Worm (Caenorhabditis elegans): ENCODE measurements around the gene B0034.4.
"Not testable (repeated sequence)": the region's sequence is repeated elsewhere in the genome, so short reads cannot be mapped to it uniquely, and the experiment has no call there.

Gene B0034.4

ce11 chrII:5969303-5969702 is at the start of gene B0034.4:
Gene B0034.4 (minus strand): TSS chrII:5969531.
- TF ChIP-seq pqm-1 (tag; optimal IDR thresholded peaks at IDR 0.05), result no peak
- no peak for TF ChIP-seq npax-4 (tag; optimal IDR thresholded peaks at IDR 0.05)
- TF ChIP-seq nfya-1 (tag; optimal IDR thresholded peaks at IDR 0.05), result no peak
- no peak for TF ChIP-seq tbx-2 (tag; optimal IDR thresholded peaks at IDR 0.05)
- no peak for TF ChIP-seq zip-5 (tag; optimal IDR thresholded peaks at IDR 0.05)
- TF ChIP-seq ceh-48 (tag; optimal IDR thresholded peaks at IDR 0.05), result no peak
- no peak for TF ChIP-seq ahr-1 (tag; optimal IDR thresholded peaks at IDR 0.05)
- TF ChIP-seq hlh-15 (tag; optimal IDR thresholded peaks at IDR 0.05), result no peak
- no peak for TF ChIP-seq che-1 (tag; optimal IDR thresholded peaks at IDR 0.05)
- TF ChIP-seq unc-42 (tag; optimal IDR thresholded peaks at IDR 0.05), result no peak
- TF ChIP-seq dve-1 (tag; optimal IDR thresholded peaks at IDR 0.05), result no peak
- TF ChIP-seq pha-2 (tag; optimal IDR thresholded peaks at IDR 0.05), result no peak
- no peak for TF ChIP-seq unc-3 (GFP tag; conservative IDR thresholded peaks at IDR 0.05)
- TF ChIP-seq unc-3 (tag; optimal IDR thresholded peaks at IDR 0.05), result no peak
- TF ChIP-seq T23F11.4 (GFP tag; optimal IDR thresholded peaks at IDR 0.05), result no peak
- no peak for TF ChIP-seq C38D4.7 (GFP tag; optimal IDR thresholded peaks at IDR 0.05)
- no peak for TF ChIP-seq madf-2 (tag; optimal IDR thresholded peaks at IDR 0.05)
- TF ChIP-seq ceh-9 (tag; optimal IDR thresholded peaks at IDR 0.05), result no peak
- TF ChIP-seq sdc-2 (tag; optimal IDR thresholded peaks at IDR 0.05), result no peak

- TF ChIP-seq Y22D7AL.16 (tag; optimal IDR thresholded peaks at IDR 0.05) (no peak), ceh-45 (GFP tag; IDR thresholded peaks at IDR 0.05) (no peak), hlh-15 (tag; optimal IDR thresholded peaks at IDR 0.05) (no peak), pat-9 (tag; optimal IDR thresholded peaks at IDR 0.05) (no peak), rnt-1 (tag; optimal IDR thresholded peaks at IDR 0.05) (no peak), sox-4 (tag; optimal IDR thresholded peaks at IDR 0.05) (no peak), dve-1 (tag; optimal IDR thresholded peaks at IDR 0.05) (no peak), pag-3 (tag; optimal IDR thresholded peaks at IDR 0.05; ENCODE audit: borderline replicate concordance) (no peak), hlh-8 (tag; optimal IDR thresholded peaks at IDR 0.05) (no peak), ttx-3 (tag; optimal IDR thresholded peaks at IDR 0.05) (no peak), ceh-14 (tag; optimal IDR thresholded peaks at IDR 0.05) (no peak), nhr-232 (tag; optimal IDR thresholded peaks at IDR 0.05) (no peak), ceh-9 (tag; optimal IDR thresholded peaks at IDR 0.05) (no peak), lin-11 (tag; optimal IDR thresholded peaks at IDR 0.05) (no peak), ceh-6 (GFP tag; optimal IDR thresholded peaks at IDR 0.05) (no peak), che-1 (tag; optimal IDR thresholded peaks at IDR 0.05) (no peak), elt-4 (tag; optimal IDR thresholded peaks at IDR 0.05) (no peak), ceh-19 (GFP tag; optimal IDR thresholded peaks at IDR 0.05) (no peak), tbx-7 (tag; optimal IDR thresholded peaks at IDR 0.05) (no peak), unc-42 (tag; optimal IDR thresholded peaks at IDR 0.05) (no peak)
Observed at ce11 chrII:6016410-6016809, 47.1 kb upstream of the B0034.4 start, which contains the start of gene ZK84.5. Gene ZK84.5 (minus strand): TSS chrII:6016510.

- not testable (repeated sequence) for TF ChIP-seq pax-1, Y22D7AL.16, fkh-6 (tag; optimal IDR thresholded peaks at IDR 0.05)
Observed at ce11 chrII:6014057-6014456, 44.7 kb upstream of the B0034.4 start, which contains the start of gene ZK84.2. Gene ZK84.2 (plus strand): TSS chrII:6014357.

ce11 chrII:6010544-6010943 is 41.2 kb upstream of the B0034.4 start, which contains the start of gene ins-20:
Gene ins-20 (plus strand): TSS chrII:6010844.
- no peak for TF ChIP-seq nhr-232 (tag; optimal IDR thresholded peaks at IDR 0.05)

- TF ChIP-seq sdc-2 (tag; optimal IDR thresholded peaks at IDR 0.05); pag-3 (tag; optimal IDR thresholded peaks at IDR 0.05; ENCODE audit: borderline replicate concordance); che-1 (tag; optimal IDR thresholded peaks at IDR 0.05): not testable (repeated sequence)
Observed at ce11 chrII:6008887-6009286, 39.6 kb upstream of the B0034.4 start, which contains the start of gene ZK84.4. Gene ZK84.4 (minus strand): TSS chrII:6008987.

Measured in whole organism, late embryonic.